Worm (Caenorhabditis elegans): ENCODE measurements around the gene acp-7.

Gene acp-7

DNA sequence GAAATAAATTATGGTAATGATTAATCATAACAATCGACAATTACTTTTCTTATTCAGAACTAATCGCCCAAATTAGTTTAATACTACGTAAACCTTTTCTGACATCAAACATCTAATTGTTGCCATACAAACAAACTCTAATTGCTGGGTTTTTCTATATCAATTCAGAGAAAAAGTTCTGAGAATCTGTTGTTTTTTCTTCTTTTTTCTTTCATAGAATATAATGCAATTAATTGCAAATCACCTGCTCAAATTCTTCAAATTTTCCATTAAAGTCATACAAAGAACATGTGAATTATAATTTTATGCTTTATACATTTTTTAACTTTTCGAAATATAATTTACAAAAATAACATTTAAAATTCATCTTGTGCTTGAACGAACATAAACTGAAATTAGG is 28.1 kb downstream of the acp-7 start:
- TF ChIP-seq ztf-3 (GFP tag; optimal IDR thresholded peaks at IDR 0.05) (no peak), let-526 (GFP tag; IDR thresholded peaks at IDR 0.05) (no peak), ztf-22 (GFP tag; optimal IDR thresholded peaks at IDR 0.05) (no peak), dpff-1 (tag; optimal IDR thresholded peaks at IDR 0.05) (no peak), madf-3 (GFP tag; IDR thresholded peaks at IDR 0.05) (no peak), cebp-2 (GFP tag; IDR thresholded peaks at IDR 0.05) (no peak), egrh-3 (GFP tag; IDR thresholded peaks at IDR 0.05) (no peak), ceh-100 (GFP tag; IDR thresholded peaks at IDR 0.05) (no peak), lsy-27 (tag; optimal IDR thresholded peaks at IDR 0.05; ENCODE audit: borderline replicate concordance, insufficient read depth) (no peak), lin-35 (GFP tag; optimal IDR thresholded peaks at IDR 0.05) (no peak), ztf-18 (tag; optimal IDR thresholded peaks at IDR 0.05) (no peak)

DNA sequence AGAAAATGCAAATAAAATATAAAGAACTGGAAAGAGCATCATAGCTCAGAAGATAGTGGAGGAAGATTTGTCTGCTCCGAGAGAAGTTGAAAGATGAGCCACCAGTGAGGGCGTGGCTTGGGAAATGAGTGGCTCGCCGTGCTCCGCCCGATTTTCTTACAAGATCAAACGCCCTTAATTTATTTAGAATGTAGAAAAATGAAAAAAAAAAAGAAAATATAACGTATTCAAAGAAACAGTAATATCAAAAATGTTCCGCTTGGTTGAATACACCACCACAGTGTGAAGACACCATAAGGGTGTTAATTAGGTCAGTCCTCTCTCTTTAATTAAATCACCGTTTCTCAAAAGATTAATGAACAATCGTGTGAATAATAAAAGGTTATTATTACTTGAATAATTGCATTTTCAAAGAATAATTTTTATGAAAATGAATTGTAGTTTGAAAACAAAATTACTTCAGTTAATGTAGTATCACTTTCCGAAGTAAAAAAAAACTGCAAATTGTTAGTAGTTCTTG is 29.0 kb downstream of the acp-7 start, which contains the start of gene sfrp-1:
TSS of gene sfrp-1 (minus strand) at position 51 of the 520 bp plus-strand sequence.
- TF ChIP-seq ets-4 (GFP tag; optimal IDR thresholded peaks at IDR 0.05) (no peak), lag-1 (GFP tag; IDR thresholded peaks at IDR 0.05) (no peak), attf-5 (GFP tag; optimal IDR thresholded peaks at IDR 0.05) (no peak), hmg-20 (GFP tag; IDR thresholded peaks at IDR 0.05) (no peak), snpc-1.3 (tag; optimal IDR thresholded peaks at IDR 0.05; ENCODE audit: insufficient read depth) (no peak)

ce11 chrIV:6395190-6395589 is 36.3 kb downstream of the acp-7 start:
- TF ChIP-seq atf-7 (tag; optimal IDR thresholded peaks at IDR 0.05), result no peak
- TF ChIP-seq egl-44 (GFP tag; IDR thresholded peaks at IDR 0.05), result no peak
- no peak for TF ChIP-seq zfh-2 (GFP tag; conservative IDR thresholded peaks at IDR 0.05)
- TF ChIP-seq snpc-4 (GFP tag; optimal IDR thresholded peaks at IDR 0.05), result no peak
- TF ChIP-seq snpc-4 (tag; optimal IDR thresholded peaks at IDR 0.05), result no peak
- no peak for TF ChIP-seq K12H6.12 (tag; optimal IDR thresholded peaks at IDR 0.05)
- no peak for TF ChIP-seq repo-1 (tag; optimal IDR thresholded peaks at IDR 0.05)
- TF ChIP-seq madf-6 (GFP tag; IDR thresholded peaks at IDR 0.05), result no peak
- no peak for TF ChIP-seq madf-8 (GFP tag; conservative IDR thresholded peaks at IDR 0.05)
- TF ChIP-seq egl-18 (GFP tag; IDR thresholded peaks at IDR 0.05), result no peak
- no peak for TF ChIP-seq C06A6.2 (GFP tag; conservative IDR thresholded peaks at IDR 0.05)
- TF ChIP-seq lsy-27 (tag; optimal IDR thresholded peaks at IDR 0.05; ENCODE audit: borderline replicate concordance, insufficient read depth), result no peak
- no peak for TF ChIP-seq egrh-3 (GFP tag; IDR thresholded peaks at IDR 0.05)

ce11 chrIV:6393329-6393728 is 38.2 kb downstream of the acp-7 start:
- TF ChIP-seq hsf-1 (GFP tag; IDR thresholded peaks at IDR 0.05), result no peak
- TF ChIP-seq K12H6.12 (tag; optimal IDR thresholded peaks at IDR 0.05), result peak; percentile 30
- no peak for TF ChIP-seq F39B2.1 (GFP tag; IDR thresholded peaks at IDR 0.05)

- TF ChIP-seq pha-4 (tag; optimal IDR thresholded peaks at IDR 0.05), result no peak
- TF ChIP-seq snpc-1.3 (tag; optimal IDR thresholded peaks at IDR 0.05; ENCODE audit: insufficient read depth), result no peak
- no peak for TF ChIP-seq lsy-27 (tag; optimal IDR thresholded peaks at IDR 0.05; ENCODE audit: borderline replicate concordance, insufficient read depth)
- TF ChIP-seq nfyb-1 (GFP tag; IDR thresholded peaks at IDR 0.05), result no peak
- TF ChIP-seq tbx-9 (tag; optimal IDR thresholded peaks at IDR 0.05; ENCODE audit: borderline replicate concordance), result no peak
- TF ChIP-seq nhr-179 (tag; optimal IDR thresholded peaks at IDR 0.05), result no peak
- no peak for TF ChIP-seq attf-5 (GFP tag; optimal IDR thresholded peaks at IDR 0.05)
- no peak for TF ChIP-seq unc-62 (GFP tag; optimal IDR thresholded peaks at IDR 0.05)
- no peak for TF ChIP-seq lin-54 (GFP tag; optimal IDR thresholded peaks at IDR 0.05)
- TF ChIP-seq Y79H2A.3 (GFP tag; conservative IDR thresholded peaks at IDR 0.05), result no peak
- no peak for TF ChIP-seq mes-4 (tag; optimal IDR thresholded peaks at IDR 0.05)
- TF ChIP-seq F33H1.4 (GFP tag; IDR thresholded peaks at IDR 0.05), result no peak
These were observed 39.9 kb downstream of the acp-7 start for ce11 chrIV:6391566-6391965.

Measured in whole organism, young adult.